Fruit fly (Drosophila melanogaster): ENCODE measurements around the gene Cyp316a1.

- TF ChIP-seq CTCF (optimal IDR thresholded peaks at IDR 0.05) (no peak), CG8478 (optimal IDR thresholded peaks at IDR 0.05) (no peak)
Measured at dm6 chr3L:7496097-7496496, 4.4 kb downstream of the Cyp316a1 start, which contains the start of gene Cyp4d8.
